Worm (Caenorhabditis elegans) whole organism, L4/young adult: ENCODE results near the gene F54B11.7.

ENCODE experiments used
- W03F9.2 ChIP-seq: fragments of 150-350 bp; optimal IDR thresholded peaks from 2 replicates; lab custom pipeline; 2014; ENCODE audit warnings: missing biosample characterization, missing genetic modification characterization
- dao-5 ChIP-seq: sonication (generic microtip); optimal IDR thresholded peaks from 2 replicates; lab custom pipeline; 2016; ENCODE audit warnings: missing genotype, missing genetic modification characterization, moderate library complexity, missing compliant biosample characterization
- him-1 ChIP-seq: sonication (generic microtip); optimal IDR thresholded peaks from 2 replicates; lab custom pipeline; 2016; ENCODE audit warnings: missing genotype, missing genetic modification reagents, missing genetic modification characterization, missing compliant biosample characterization

DNA sequence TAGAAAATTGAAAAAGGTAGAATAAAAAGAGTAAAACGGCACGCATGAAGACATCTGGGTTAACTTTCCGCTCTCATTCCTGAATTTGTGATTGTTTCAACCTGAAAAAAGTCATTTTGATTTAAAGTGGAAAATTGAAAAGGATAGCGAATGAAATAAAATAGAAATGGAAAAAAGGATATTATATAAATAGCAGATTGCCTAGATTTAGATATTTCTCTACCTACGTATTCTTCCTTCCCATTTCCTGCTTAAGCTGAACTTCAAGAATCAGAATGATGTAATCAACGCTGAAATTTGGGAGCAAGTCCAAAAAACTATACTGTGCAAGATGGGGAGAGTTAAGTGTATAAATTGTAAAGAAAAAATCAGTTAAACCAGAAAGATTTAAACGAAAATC is 30.4 kb upstream of the F54B11.7 start, which contains the start of gene R01E6.7:
- TF ChIP-seq dao-5 (tag; lab: Kevin White, UChicago) (no peak), W03F9.2 (tag; lab: Kevin White, UChicago) (no peak), him-1 (no peak)
